Worm (Caenorhabditis elegans): ENCODE data around the gene C33D9.8.

- TF ChIP-seq ztf-11 (tag; optimal IDR thresholded peaks at IDR 0.05) (no peak), nhr-76 (tag; optimal IDR thresholded peaks at IDR 0.05) (no peak), elt-2 (tag; optimal IDR thresholded peaks at IDR 0.05) (no peak), ztf-4 (tag; optimal IDR thresholded peaks at IDR 0.05) (no peak), ceh-9 (tag; optimal IDR thresholded peaks at IDR 0.05) (no peak), ceh-82 (tag; optimal IDR thresholded peaks at IDR 0.05) (no peak), lsy-12 (tag; optimal IDR thresholded peaks at IDR 0.05) (no peak), elt-3 (tag; optimal IDR thresholded peaks at IDR 0.05) (no peak), ZK546.5 (tag; optimal IDR thresholded peaks at IDR 0.05) (no peak)
These were observed 17.0 kb downstream of the C33D9.8 start, which contains the start of gene F20C5.5 for ce11 chrIV:8769539-8769938.
